Fruit fly (Drosophila melanogaster) whole organism, pupa: ENCODE measurements around the gene RpL34b.

Source experiments
- CG10348 ChIP-seq: fragments of 200-800 bp; sonication (Bioruptor generic); IDR thresholded peaks from 2 replicates; pipeline ENCODE4 v1.3.6; 2022; ENCODE audit warnings: missing biosample characterization, missing genetic modification characterization
- EcR ChIP-seq: fragments of 200-800 bp; sonication (Bioruptor generic); optimal IDR thresholded peaks from 3 replicates; lab custom pipeline; 2019; ENCODE audit warnings: missing biosample characterization, missing genetic modification characterization, mild to moderate bottlenecking, moderate library complexity, missing genetic modification reagents

Gene RpL34b

dm6 chr3R:9350561-9351379, 50.3 kb downstream of the RpL34b start:
- TF ChIP-seq CG10348 (GFP tag; lab: Robert Waterston, UW) (no peak), EcR (peak; percentile 88)
